Fruit fly (Drosophila melanogaster): Measurements from ENCODE around the gene Tat.

Gene Tat

DNA sequence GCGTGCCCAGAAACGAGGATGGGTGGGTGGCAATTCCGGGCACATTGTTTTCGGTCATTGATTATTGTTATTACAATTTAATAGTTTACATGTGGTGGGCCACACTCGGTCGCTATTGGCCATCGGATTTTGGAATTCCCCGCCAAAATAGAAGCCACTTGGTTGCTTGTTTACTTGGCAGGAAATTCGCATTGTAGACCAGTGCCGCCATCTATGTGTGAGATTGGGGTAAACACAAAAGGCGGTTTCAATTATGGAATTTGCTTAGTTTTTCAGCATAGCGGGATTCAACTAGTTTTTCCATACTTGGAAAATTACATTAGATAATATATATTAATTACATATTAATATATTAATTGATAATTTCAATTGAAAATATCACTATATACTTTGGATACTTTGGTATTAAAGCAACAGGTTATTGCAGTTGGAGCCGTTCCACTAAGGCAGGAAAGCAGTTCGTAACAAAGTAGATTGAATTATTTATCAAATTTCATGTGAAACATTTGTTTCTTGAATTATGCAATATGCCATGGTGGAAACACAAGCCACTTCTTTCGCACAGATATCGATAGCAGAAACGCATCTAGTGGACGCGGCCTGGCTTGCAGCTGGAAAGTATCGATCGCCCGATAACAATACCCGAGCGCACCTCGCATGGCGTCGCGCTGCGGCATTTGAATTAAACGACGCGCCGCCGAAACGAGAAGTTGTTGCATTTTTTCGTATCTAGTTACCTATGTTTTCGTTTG, 13.8 kb upstream of the Tat start, which contains the start of gene mud (continued):
- TF ChIP-seq Ets97D (GFP tag; optimal IDR thresholded peaks at IDR 0.05) (peak; percentile 19), bcd (GFP tag; optimal IDR thresholded peaks at IDR 0.05) (peak; percentile 29), peb (GFP tag; IDR thresholded peaks at IDR 0.05) (0 out of 2 replicates have a peak, but pooled peaks have one; percentile 21), CG10979 (tag; optimal IDR thresholded peaks at IDR 0.05) (peak; percentile 35), CG10366 (GFP tag; IDR thresholded peaks at IDR 0.05) (peak; percentile 14; the same call in 1 of the 2 replicates), gt (GFP tag; IDR thresholded peaks at IDR 0.05) (peak; percentile 56), Meics (GFP tag; optimal IDR thresholded peaks at IDR 0.05) (peak; percentile 52), Fer3 (tag; optimal IDR thresholded peaks at IDR 0.05) (peak; percentile 10), CG1529 (GFP tag; optimal IDR thresholded peaks at IDR 0.05) (no peak), nmo (GFP tag; optimal IDR thresholded peaks at IDR 0.05) (peak; percentile 70), CG30431 (GFP tag; optimal IDR thresholded peaks at IDR 0.05) (peak; percentile 28), Hmx (GFP tag; optimal IDR thresholded peaks at IDR 0.05) (no peak), bsh (GFP tag; optimal IDR thresholded peaks at IDR 0.05) (peak in 1 of 2 experiments; percentile 50), ase (GFP tag; IDR thresholded peaks at IDR 0.05) (peak; percentile 47; the same call in 1 of the 3 replicates), pzg (GFP tag; optimal IDR thresholded peaks at IDR 0.05) (peak; percentile 61), scrt (GFP tag; optimal IDR thresholded peaks at IDR 0.05) (no peak), CG6689 (GFP tag; IDR thresholded peaks at IDR 0.05) (0 out of 2 replicates have a peak, but pooled peaks have one; percentile 36), Pdp1 (GFP tag; optimal IDR thresholded peaks at IDR 0.05) (peak in 1 of 2 experiments; percentile 98), psq (GFP tag; optimal IDR thresholded peaks at IDR 0.05) (no peak), CG32532 (GFP tag; IDR thresholded peaks at IDR 0.05) (peak; percentile 48), Hsf (GFP tag; optimal IDR thresholded peaks at IDR 0.05) (no peak), CG33213 (GFP tag; optimal IDR thresholded peaks at IDR 0.05) (no peak), E2f2 (GFP tag; IDR thresholded peaks at IDR 0.05) (peak; percentile 87), Dip2 (GFP tag; IDR thresholded peaks at IDR 0.05) (peak; percentile 86), trem (tag; optimal IDR thresholded peaks at IDR 0.05) (peak; percentile 66), CG6854 (GFP tag; optimal IDR thresholded peaks at IDR 0.05) (no peak), row (GFP tag; IDR thresholded peaks at IDR 0.05) (peak; percentile 80), Awh (GFP tag; IDR thresholded peaks at IDR 0.05) (0 out of 2 replicates have a peak, but pooled peaks have one; percentile 38), ewg (GFP tag; optimal IDR thresholded peaks at IDR 0.05) (peak; percentile 5), Opbp (GFP tag; IDR thresholded peaks at IDR 0.05; ENCODE audit: partially characterized antibody) (peak; percentile 69; the same call in 2 of the 3 replicates), CG2116 (GFP tag; optimal IDR thresholded peaks at IDR 0.05) (peak; percentile 65), Myb (GFP tag; optimal IDR thresholded peaks at IDR 0.05) (peak; percentile 56), CG8924 (tag; optimal IDR thresholded peaks at IDR 0.05) (peak; percentile 35), yki (optimal IDR thresholded peaks at IDR 0.05) (no peak), CG30020 (tag; optimal IDR thresholded peaks at IDR 0.05) (peak; percentile 90), zen (tag; optimal IDR thresholded peaks at IDR 0.05) (peak; percentile 19), Atf6 (GFP tag; IDR thresholded peaks at IDR 0.05) (no peak), CG11695 (GFP tag; IDR thresholded peaks at IDR 0.05) (no peak), CG34224 (GFP tag; IDR thresholded peaks at IDR 0.05; ENCODE audit: partially characterized antibody) (0 out of 3 replicates have a peak, but pooled peaks have one; percentile 48), CG13296 (GFP tag; optimal IDR thresholded peaks at IDR 0.05) (no peak), sna (GFP tag; IDR thresholded peaks at IDR 0.05; ENCODE audit: partially characterized antibody) (peak; percentile 52; the same call in 1 of the 2 replicates), CG9437 (GFP tag; optimal IDR thresholded peaks at IDR 0.05) (peak; percentile 20), CG8089 (GFP tag; optimal IDR thresholded peaks at IDR 0.05) (no peak), MBD-R2 (GFP tag; IDR thresholded peaks at IDR 0.05) (peak; percentile 26), NFAT (GFP tag; IDR thresholded peaks at IDR 0.05) (0 out of 2 replicates have a peak, but pooled peaks have one; percentile 26), Ada2b (GFP tag; IDR thresholded peaks at IDR 0.05) (no peak), odd (GFP tag; optimal IDR thresholded peaks at IDR 0.05) (no peak), CG9817 (tag; optimal IDR thresholded peaks at IDR 0.05) (peak; percentile 4), CG12071 (GFP tag; optimal IDR thresholded peaks at IDR 0.05) (no peak)

Measured in whole organism, embryonic.